Worm (Caenorhabditis elegans) whole organism, L1 larva: ENCODE results near the gene oac-51.

ENCODE experiments used
- elt-3 ChIP-seq, 6 experiments: fragments of 150-350 bp in 1 of 6; sonication (generic microtip); optimal IDR thresholded peaks; 2 replicates each; lab custom pipeline; 2017 to 2018; ENCODE audit warnings: missing biosample characterization in 6 of 6, missing genetic modification characterization in 6 of 6, inconsistent platforms in 1 of 6
- lin-39 ChIP-seq: fragments of 150-350 bp; optimal IDR thresholded peaks from 2 replicates; lab custom pipeline; 2014; ENCODE audit warnings: missing biosample characterization, missing genetic modification reagents, missing genetic modification characterization
- nhr-237 ChIP-seq: fragments of 150-350 bp; optimal IDR thresholded peaks from 2 replicates; lab custom pipeline; 2014; ENCODE audit warnings: missing biosample characterization, missing genetic modification characterization
- nhr-76 ChIP-seq: sonication (generic microtip); optimal IDR thresholded peaks from 2 replicates; lab custom pipeline; 2017; ENCODE audit warnings: missing biosample characterization, missing genetic modification characterization
- nhr-77 ChIP-seq: fragments of 150-350 bp; optimal IDR thresholded peaks from 2 replicates; lab custom pipeline; 2014; ENCODE audit warnings: missing biosample characterization, missing genetic modification characterization
- tlp-1 ChIP-seq: fragments of 150-350 bp; optimal IDR thresholded peaks from 2 replicates; lab custom pipeline; 2014; ENCODE audit warnings: missing biosample characterization, missing genetic modification characterization
- unc-62 ChIP-seq: fragments of 150-350 bp; optimal IDR thresholded peaks from 2 replicates; lab custom pipeline; 2014; ENCODE audit warnings: missing biosample characterization, missing genetic modification reagents, missing genetic modification characterization

ce11 chrIV:4369116-4369515 is 32.5 kb downstream of the oac-51 start:
- no peak for TF ChIP-seq nhr-237 (tag; lab: Kevin White, UChicago)
- no peak for TF ChIP-seq nhr-76
- TF ChIP-seq nhr-77, result no peak
- no peak for TF ChIP-seq tlp-1 (tag; lab: Kevin White, UChicago)
- TF ChIP-seq lin-39, result no peak
- no peak for TF ChIP-seq unc-62
- no peak for TF ChIP-seq elt-3 (tag; optimal IDR thresholded peaks at IDR 0.05; lab: Kevin White, UChicago)
